Fruit fly (Drosophila melanogaster): ENCODE results near the gene Pp2A-29B.
A peak's percentile ranks its signal among the peaks of the same experiment; 100 is the strongest.

Pp2A-29B gene

DNA sequence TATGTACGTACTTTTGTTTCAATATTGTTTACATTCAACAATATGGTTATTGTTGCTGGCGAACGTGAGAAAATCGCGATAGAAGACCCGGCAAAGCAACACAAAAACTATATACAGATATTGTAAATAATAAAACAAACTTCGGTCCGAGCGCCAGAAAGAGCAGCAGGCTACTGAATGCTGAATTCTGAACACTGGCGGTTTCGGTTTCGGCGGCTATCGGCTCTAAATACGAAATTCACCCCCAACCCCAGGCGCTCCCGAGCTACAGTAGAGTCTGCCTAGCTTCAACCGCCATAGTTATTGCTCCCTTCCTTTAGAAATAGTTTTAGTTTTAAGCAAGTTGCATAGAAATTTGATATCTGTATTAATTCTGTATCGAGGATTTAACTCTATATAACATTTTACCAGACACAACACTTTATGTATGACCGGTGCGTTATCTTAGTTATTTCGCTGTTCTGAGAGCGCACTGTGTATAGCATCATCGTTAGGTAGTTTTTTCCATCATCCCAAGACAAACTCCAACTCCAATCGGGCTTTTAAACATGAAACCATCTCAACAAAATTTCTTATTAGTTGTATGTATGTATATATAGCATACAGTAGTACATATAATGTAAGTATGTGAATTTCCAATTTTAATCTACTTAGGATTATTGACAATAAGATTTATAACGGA, 3.4 kb upstream of the Pp2A-29B start, which contains the start of gene CG7627 (continued):
- peak; percentile 5 for TF ChIP-seq CG11762 (GFP tag; optimal IDR thresholded peaks at IDR 0.05; ENCODE audit: insufficient read depth)
- peak; percentile 7 for TF ChIP-seq CG16779 (tag; optimal IDR thresholded peaks at IDR 0.05)
- peak; percentile 81 for TF ChIP-seq CG6163 (GFP tag; IDR thresholded peaks at IDR 0.05)
- TF ChIP-seq Eip75B (GFP tag; optimal IDR thresholded peaks at IDR 0.05), result peak; percentile 58
- peak; percentile 65 for TF ChIP-seq CG6276 (GFP tag; optimal IDR thresholded peaks at IDR 0.05)
- peak; percentile 46 for TF ChIP-seq CG3919 (GFP tag; optimal IDR thresholded peaks at IDR 0.05)
- TF ChIP-seq CG11294 (GFP tag; IDR thresholded peaks at IDR 0.05), result peak; percentile 68; the same call in 1 of the 2 replicates
- peak; percentile 59 for TF ChIP-seq CG8319 (GFP tag; optimal IDR thresholded peaks at IDR 0.05)
- TF ChIP-seq CG6792 (GFP tag; optimal IDR thresholded peaks at IDR 0.05), result peak; percentile 60
- peak; percentile 58 for TF ChIP-seq CG10669 (GFP tag; optimal IDR thresholded peaks at IDR 0.05)
- peak; percentile 70 for TF ChIP-seq Met (GFP tag; optimal IDR thresholded peaks at IDR 0.05)
- TF ChIP-seq cyc (GFP tag; optimal IDR thresholded peaks at IDR 0.05), result peak; percentile 75
- TF ChIP-seq dsx (GFP tag; optimal IDR thresholded peaks at IDR 0.05; ENCODE audit: poor library complexity, severe bottlenecking), result peak; percentile 47
- TF ChIP-seq lz (GFP tag; optimal IDR thresholded peaks at IDR 0.05), result peak; percentile 80
- peak; percentile 55 for TF ChIP-seq Gug (GFP tag; IDR thresholded peaks at IDR 0.05)
- TF ChIP-seq CG9139 (GFP tag; optimal IDR thresholded peaks at IDR 0.05), result peak; percentile 30
- TF ChIP-seq CG6854 (GFP tag; optimal IDR thresholded peaks at IDR 0.05), result no peak

DNA sequence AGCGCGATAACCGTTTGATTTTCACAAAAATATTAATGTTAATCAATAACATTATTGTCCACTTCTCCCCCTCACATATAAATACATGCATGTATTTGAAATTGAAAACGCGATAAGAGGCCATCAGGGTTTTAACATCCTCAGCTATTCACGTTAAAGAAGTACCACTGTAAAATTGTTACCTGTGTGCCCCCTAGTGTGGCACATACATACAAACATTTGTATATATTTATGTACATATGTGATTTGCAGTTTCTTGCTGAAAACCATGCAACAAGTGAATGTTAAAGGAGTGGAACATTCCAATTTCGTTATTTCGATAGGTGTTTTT, 2.9 kb upstream of the Pp2A-29B start:
- TF ChIP-seq Eip78C (GFP tag) (no peak), eg (GFP tag; IDR thresholded peaks at IDR 0.05) (peak; percentile 6; the same call in 2 of the 3 replicates), salr (GFP tag; optimal IDR thresholded peaks at IDR 0.05) (peak in 1 of 2 experiments; percentile 24), CG3919 (GFP tag; optimal IDR thresholded peaks at IDR 0.05) (no peak), CG8632 (GFP tag; optimal IDR thresholded peaks at IDR 0.05) (no peak), fd85E (GFP tag; optimal IDR thresholded peaks at IDR 0.05) (no peak), Smox (GFP tag; optimal IDR thresholded peaks at IDR 0.05) (no peak), Eip75B (GFP tag; optimal IDR thresholded peaks at IDR 0.05) (no peak), CG32006 (GFP tag; optimal IDR thresholded peaks at IDR 0.05) (no peak), Ets96B (tag; optimal IDR thresholded peaks at IDR 0.05) (no peak), svp (GFP tag) (no peak), CG7368 (GFP tag; optimal IDR thresholded peaks at IDR 0.05) (no peak)

DNA sequence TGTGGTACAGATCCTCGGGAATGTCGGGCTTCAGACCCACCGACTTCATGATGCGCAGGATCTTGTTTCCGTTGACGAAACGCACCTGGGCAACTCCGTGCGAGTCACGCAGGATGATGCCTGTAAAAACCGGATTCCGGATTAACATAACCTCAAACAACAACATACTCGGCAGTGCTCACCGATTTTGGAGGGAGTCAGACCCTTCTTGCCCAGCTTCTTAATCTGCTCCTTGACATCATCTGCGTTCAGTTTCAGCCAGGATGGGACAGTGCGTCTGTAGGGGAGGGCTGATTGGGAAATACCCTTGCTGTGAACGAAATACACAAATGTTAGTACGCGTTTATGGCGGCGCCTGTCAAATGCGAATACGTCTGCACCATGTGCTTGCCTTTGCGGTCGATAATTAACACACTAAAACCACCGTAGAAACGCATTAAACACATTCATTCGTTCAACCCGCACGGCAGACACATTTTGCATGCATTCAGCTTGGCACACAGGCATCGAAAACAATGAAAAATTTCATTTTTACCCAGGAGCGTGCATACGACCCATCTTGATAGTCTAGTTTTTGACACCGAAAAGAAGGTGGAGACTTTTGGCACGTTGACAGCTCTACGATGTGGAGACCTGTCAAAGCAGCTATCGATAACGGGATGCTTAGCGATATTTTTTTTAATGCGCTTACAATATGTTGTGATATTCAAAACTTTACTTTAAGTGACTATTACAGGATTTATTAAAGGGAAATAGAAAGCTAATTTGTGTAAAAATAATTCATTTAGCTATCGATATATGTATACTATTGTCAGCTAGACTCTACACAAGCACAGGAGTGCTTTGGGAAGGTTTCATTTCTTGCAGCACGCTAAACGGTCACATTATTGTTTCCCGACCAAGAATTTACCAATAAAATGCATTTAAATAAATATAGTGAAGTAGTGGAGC, 1.6 kb upstream of the Pp2A-29B start, which contains the start of the genes RpS13 and CSN8:
RpS13 (minus strand) TSS at position 657 of the 951 bp plus-strand sequence.
CSN8 (plus strand) TSS at position 850 of the 951 bp plus-strand sequence.
- TF ChIP-seq spab (GFP tag; optimal IDR thresholded peaks at IDR 0.05) (no peak), esn (GFP tag; optimal IDR thresholded peaks at IDR 0.05) (peak; percentile 36), CG6854 (GFP tag; optimal IDR thresholded peaks at IDR 0.05) (no peak), salr (GFP tag; optimal IDR thresholded peaks at IDR 0.05) (no peak), Ets21C (GFP tag; optimal IDR thresholded peaks at IDR 0.05) (no peak), CG11762 (GFP tag; optimal IDR thresholded peaks at IDR 0.05; ENCODE audit: insufficient read depth) (no peak), CG6792 (GFP tag; optimal IDR thresholded peaks at IDR 0.05) (no peak), dsx (GFP tag; optimal IDR thresholded peaks at IDR 0.05; ENCODE audit: poor library complexity, severe bottlenecking) (no peak), CG11294 (GFP tag; IDR thresholded peaks at IDR 0.05) (no peak), lz (GFP tag; optimal IDR thresholded peaks at IDR 0.05) (peak; percentile 15), CG32006 (GFP tag; optimal IDR thresholded peaks at IDR 0.05) (no peak), dac (GFP tag; optimal IDR thresholded peaks at IDR 0.05) (no peak), CG3032 (tag; optimal IDR thresholded peaks at IDR 0.05) (no peak), Lpt (GFP tag; optimal IDR thresholded peaks at IDR 0.05) (no peak), topi (GFP tag; optimal IDR thresholded peaks at IDR 0.05) (peak; percentile 8), Met (GFP tag; optimal IDR thresholded peaks at IDR 0.05) (peak; percentile 16), CG16779 (tag; optimal IDR thresholded peaks at IDR 0.05) (no peak), CG8632 (GFP tag; optimal IDR thresholded peaks at IDR 0.05) (no peak), OdsH (GFP tag; optimal IDR thresholded peaks at IDR 0.05) (no peak), CG8119 (GFP tag; IDR thresholded peaks at IDR 0.05) (0 out of 3 replicates have a peak, but pooled peaks have one; percentile 18), CG3919 (GFP tag; optimal IDR thresholded peaks at IDR 0.05) (no peak), svp (GFP tag) (no peak), achi (GFP tag; optimal IDR thresholded peaks at IDR 0.05) (peak; percentile 100), fd85E (GFP tag; optimal IDR thresholded peaks at IDR 0.05) (no peak), CG10669 (GFP tag; optimal IDR thresholded peaks at IDR 0.05) (no peak), CG15336 (GFP tag; IDR thresholded peaks at IDR 0.05) (no peak), acj6 (GFP tag; optimal IDR thresholded peaks at IDR 0.05) (no peak), Hr38 (GFP tag; optimal IDR thresholded peaks at IDR 0.05) (no peak), Hr39 (GFP tag; optimal IDR thresholded peaks at IDR 0.05) (peak; percentile 7), ss (GFP tag; optimal IDR thresholded peaks at IDR 0.05) (peak in 1 of 2 experiments; percentile 9), CG11902 (GFP tag; optimal IDR thresholded peaks at IDR 0.05) (no peak), CG6163 (GFP tag; IDR thresholded peaks at IDR 0.05) (no peak)
